Worm (Caenorhabditis elegans) whole organism, young adult: ENCODE measurements around the gene fipr-17.

Source experiments
- C06A6.2 ChIP-seq: fragments of 200-800 bp; sonication (Bioruptor generic); conservative IDR thresholded peaks from 2 replicates; pipeline ENCODE4 v1.3.6; 2022; ENCODE audit warnings: missing genetic modification characterization, missing compliant biosample characterization
- F10E7.11 ChIP-seq: sonication (generic microtip); optimal IDR thresholded peaks from 2 replicates; lab custom pipeline; 2017; ENCODE audit warnings: mild to moderate bottlenecking, missing genetic modification characterization, moderate library complexity, missing compliant biosample characterization
- F22D6.2 ChIP-seq: sonication (generic microtip); optimal IDR thresholded peaks from 2 replicates; lab custom pipeline; 2016; ENCODE audit warnings: mild to moderate bottlenecking, missing genetic modification characterization, missing compliant biosample characterization
- F39B2.1 ChIP-seq: fragments of 200-800 bp; sonication (Bioruptor generic); IDR thresholded peaks from 2 replicates; pipeline ENCODE4 v1.3.6; 2022; ENCODE audit warnings: missing genetic modification reagents, missing genetic modification characterization, missing compliant biosample characterization
- Y53G8AR.9 ChIP-seq: fragments of 200-800 bp; sonication (Bioruptor generic); conservative IDR thresholded peaks from 2 replicates; pipeline ENCODE4 v1.3.6; 2022; ENCODE audit warnings: missing genetic modification reagents, missing genetic modification characterization, missing compliant biosample characterization
- akir-1 ChIP-seq: fragments of 200-800 bp; sonication (Bioruptor generic); optimal IDR thresholded peaks from 2 replicates; lab custom pipeline; 2018; ENCODE audit warnings: mild to moderate bottlenecking, missing genetic modification characterization, moderate library complexity, missing compliant biosample characterization
- aptf-3 ChIP-seq: fragments of 200-800 bp; sonication (Bioruptor generic); IDR thresholded peaks from 2 replicates; pipeline ENCODE4 v1.3.6; 2022; ENCODE audit warnings: missing genetic modification characterization, missing compliant biosample characterization
- atf-7 ChIP-seq: sonication (generic microtip); optimal IDR thresholded peaks from 2 replicates; lab custom pipeline; 2017; ENCODE audit warnings: mild to moderate bottlenecking, missing genetic modification characterization, missing compliant biosample characterization
- athp-1 ChIP-seq: sonication (generic microtip); optimal IDR thresholded peaks from 2 replicates; lab custom pipeline; 2017; ENCODE audit warnings: mild to moderate bottlenecking, missing genetic modification characterization, missing compliant biosample characterization
- attf-6 ChIP-seq: fragments of 200-800 bp; sonication (Bioruptor generic); IDR thresholded peaks from 2 replicates; pipeline ENCODE4 v1.3.6; 2022; ENCODE audit warnings: missing genetic modification reagents, missing genetic modification characterization, missing compliant biosample characterization
- ccch-3 ChIP-seq: fragments of 200-800 bp; sonication (Bioruptor generic); optimal IDR thresholded peaks from 2 replicates; lab custom pipeline; 2018; ENCODE audit warnings: mild to moderate bottlenecking, missing genetic modification characterization, missing compliant biosample characterization
- cebp-1 ChIP-seq, 2 experiments: fragments of 200-800 bp in 1 of 2; sonication (Bioruptor generic) in 1 of 2; sonication (generic microtip) in 1 of 2; IDR thresholded peaks in 1 of 2; optimal IDR thresholded peaks in 1 of 2; 2 replicates each; pipeline versions ENCODE4 v1.3.6 to Lab custom; 2017 to 2022; ENCODE audit warnings: missing compliant biosample characterization in 2 of 2, missing genetic modification characterization in 2 of 2, mild to moderate bottlenecking in 1 of 2, missing genetic modification reagents in 1 of 2, moderate library complexity in 1 of 2
- ceh-58 ChIP-seq: fragments of 200-800 bp; sonication (Bioruptor generic); IDR thresholded peaks from 2 replicates; pipeline ENCODE4 v1.3.6; 2022; ENCODE audit warnings: missing genetic modification characterization, missing compliant biosample characterization
- egl-44 ChIP-seq: fragments of 200-800 bp; sonication (Bioruptor generic); IDR thresholded peaks from 2 replicates; pipeline ENCODE4 v1.3.6; 2022; ENCODE audit warnings: missing genetic modification reagents, missing genetic modification characterization, missing compliant biosample characterization
- egrh-3 ChIP-seq: fragments of 200-800 bp; sonication (Bioruptor generic); IDR thresholded peaks from 2 replicates; pipeline ENCODE4 v1.3.6; 2022; ENCODE audit warnings: missing genetic modification reagents, missing genetic modification characterization, missing compliant biosample characterization
- fkh-3 ChIP-seq: sonication (generic microtip); optimal IDR thresholded peaks from 2 replicates; lab custom pipeline; 2016; ENCODE audit warnings: mild to moderate bottlenecking, missing genetic modification characterization, missing compliant biosample characterization
- hlh-12 ChIP-seq: sonication (generic microtip); optimal IDR thresholded peaks from 2 replicates; lab custom pipeline; 2016; ENCODE audit warnings: missing genetic modification characterization, missing compliant biosample characterization
- hlh-26 ChIP-seq: fragments of 200-800 bp; sonication (Bioruptor generic); conservative IDR thresholded peaks from 2 replicates; pipeline ENCODE4 v1.3.6; 2022; ENCODE audit warnings: missing genetic modification reagents, missing genetic modification characterization, missing compliant biosample characterization
- hsf-1 ChIP-seq: fragments of 200-800 bp; sonication (Bioruptor generic); IDR thresholded peaks from 2 replicates; pipeline ENCODE4 v1.3.6; 2022; ENCODE audit warnings: missing genetic modification reagents, missing genetic modification characterization, missing compliant biosample characterization
- lag-1 ChIP-seq: fragments of 200-800 bp; sonication (Bioruptor generic); IDR thresholded peaks from 2 replicates; pipeline ENCODE4 v1.3.6; 2022; ENCODE audit warnings: missing genetic modification reagents, missing genetic modification characterization, missing compliant biosample characterization
- let-526 ChIP-seq: fragments of 200-800 bp; sonication (Bioruptor generic); IDR thresholded peaks from 2 replicates; pipeline ENCODE4 v1.3.6; 2022; ENCODE audit warnings: missing genetic modification reagents, missing genetic modification characterization, missing compliant biosample characterization
- lin-26 ChIP-seq: fragments of 200-800 bp; sonication (Bioruptor generic); IDR thresholded peaks from 2 replicates; pipeline ENCODE4 v1.3.6; 2022; ENCODE audit warnings: missing genetic modification reagents, missing genetic modification characterization, missing compliant biosample characterization
- lin-35 ChIP-seq, 3 experiments: fragments of 150-350 bp in 2 of 3; sonication (generic microtip) in 1 of 3; optimal IDR thresholded peaks; 2 replicates each; lab custom pipeline; 2014 to 2018; ENCODE audit warnings: missing biosample characterization in 3 of 3, missing genetic modification characterization in 3 of 3, missing genetic modification reagents in 3 of 3
- madf-10 ChIP-seq: sonication (generic microtip); optimal IDR thresholded peaks from 2 replicates; lab custom pipeline; 2016; ENCODE audit warnings: mild to moderate bottlenecking, missing genetic modification characterization, missing compliant biosample characterization
- mcd-1 ChIP-seq: fragments of 200-800 bp; sonication (Bioruptor generic); IDR thresholded peaks from 2 replicates; pipeline ENCODE4 v1.3.6; 2022; ENCODE audit warnings: missing genetic modification reagents, missing genetic modification characterization, missing compliant biosample characterization
- nfya-1 ChIP-seq: sonication (generic microtip); optimal IDR thresholded peaks from 2 replicates; lab custom pipeline; 2017; ENCODE audit warnings: antibody characterized with exemption, missing compliant biosample characterization, missing genetic modification characterization, borderline replicate concordance; ENCODE audit not compliant: insufficient read depth
- nhr-120 ChIP-seq: fragments of 200-800 bp; sonication (Bioruptor generic); IDR thresholded peaks from 2 replicates; pipeline ENCODE4 v1.3.6; 2022; ENCODE audit warnings: missing genetic modification characterization, missing compliant biosample characterization
- nhr-80 ChIP-seq: sonication (generic microtip); optimal IDR thresholded peaks from 2 replicates; lab custom pipeline; 2016; ENCODE audit warnings: missing genetic modification characterization, missing compliant biosample characterization
- pbrm-1 ChIP-seq: fragments of 200-800 bp; sonication (Bioruptor generic); IDR thresholded peaks from 2 replicates; pipeline ENCODE4 v1.3.6; 2022; ENCODE audit warnings: missing genetic modification reagents, missing genetic modification characterization, missing compliant biosample characterization
- rcor-1 ChIP-seq: fragments of 200-800 bp; sonication (Bioruptor generic); IDR thresholded peaks from 2 replicates; pipeline ENCODE4 v1.3.6; 2022; ENCODE audit warnings: missing genetic modification reagents, missing genetic modification characterization, missing compliant biosample characterization
- repo-1 ChIP-seq: sonication (generic microtip); optimal IDR thresholded peaks from 2 replicates; lab custom pipeline; 2017; ENCODE audit warnings: mild to moderate bottlenecking, missing genetic modification characterization, missing compliant biosample characterization
- sea-2 ChIP-seq: fragments of 200-800 bp; sonication (Bioruptor generic); IDR thresholded peaks from 2 replicates; pipeline ENCODE4 v1.3.6; 2022; ENCODE audit warnings: missing genetic modification characterization, missing compliant biosample characterization
- snpc-1.3 ChIP-seq: sonication (generic microtip); optimal IDR thresholded peaks from 2 replicates; lab custom pipeline; 2017; ENCODE audit warnings: missing genetic modification characterization, mild to moderate bottlenecking, missing compliant biosample characterization, antibody characterized with exemption, moderate library complexity, missing genotype, missing genetic modification reagents; ENCODE audit not compliant: insufficient read depth
- snpc-4 ChIP-seq, 5 experiments: fragments of 150-350 bp in 1 of 5; sonication (generic microtip) in 4 of 5; optimal IDR thresholded peaks; 2 replicates each; lab custom pipeline; 2014 to 2018; ENCODE audit warnings: missing genetic modification characterization in 5 of 5, missing biosample characterization in 3 of 5, antibody characterized with exemption in 2 of 5, mild to moderate bottlenecking in 2 of 5, missing compliant biosample characterization in 2 of 5, missing genotype in 2 of 5, moderate library complexity in 2 of 5, missing genetic modification reagents in 1 of 5
- somi-1 ChIP-seq: fragments of 200-800 bp; sonication (Bioruptor generic); optimal IDR thresholded peaks from 2 replicates; lab custom pipeline; 2018; ENCODE audit warnings: mild to moderate bottlenecking, missing genetic modification characterization, missing compliant biosample characterization
- sptf-2 ChIP-seq: fragments of 200-800 bp; sonication (Bioruptor generic); optimal IDR thresholded peaks from 2 replicates; lab custom pipeline; 2018; ENCODE audit warnings: mild to moderate bottlenecking, missing genetic modification characterization, missing compliant biosample characterization
- ztf-22 ChIP-seq: fragments of 200-800 bp; sonication (Bioruptor generic); optimal IDR thresholded peaks from 2 replicates; lab custom pipeline; 2018; ENCODE audit warnings: mild to moderate bottlenecking, missing genetic modification characterization, moderate library complexity, missing compliant biosample characterization
- ztf-3 ChIP-seq: fragments of 200-800 bp; sonication (Bioruptor generic); optimal IDR thresholded peaks from 2 replicates; lab custom pipeline; 2018; ENCODE audit warnings: mild to moderate bottlenecking, missing genetic modification characterization, missing compliant biosample characterization

fipr-17 gene

DNA sequence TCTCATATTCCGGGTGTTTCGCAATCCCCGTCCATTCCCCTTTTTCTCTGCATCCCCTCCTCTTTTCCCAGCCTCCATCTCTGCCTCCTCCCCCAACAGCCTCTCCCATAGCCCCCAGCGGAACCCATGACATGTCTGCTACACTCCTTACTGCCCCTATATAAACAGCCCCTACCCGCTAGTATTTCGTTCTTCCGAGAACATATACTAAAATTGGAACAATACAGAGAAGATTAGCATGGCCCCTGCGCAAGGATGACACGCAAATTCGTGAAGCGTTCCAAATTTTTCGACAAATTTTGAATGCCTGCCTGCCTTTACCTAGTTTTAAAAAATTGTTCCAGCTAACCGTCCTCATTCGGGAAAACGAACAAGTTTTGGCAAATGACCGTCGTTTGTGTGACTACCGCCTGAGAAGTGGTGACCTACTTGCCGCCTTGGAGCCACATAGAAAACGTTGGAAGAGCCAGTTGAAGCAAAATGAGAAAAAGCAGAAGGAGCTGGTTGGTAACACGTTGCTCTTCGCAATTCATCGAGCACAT is 17.8 kb downstream of the fipr-17 start (continued):
- TF ChIP-seq attf-6, result peak; percentile 82
- TF ChIP-seq lag-1 (GFP tag; lab: Robert Waterston, UW), result peak; percentile 88
- TF ChIP-seq C06A6.2, result peak; percentile 92
- TF ChIP-seq F39B2.1, result peak; percentile 84

DNA sequence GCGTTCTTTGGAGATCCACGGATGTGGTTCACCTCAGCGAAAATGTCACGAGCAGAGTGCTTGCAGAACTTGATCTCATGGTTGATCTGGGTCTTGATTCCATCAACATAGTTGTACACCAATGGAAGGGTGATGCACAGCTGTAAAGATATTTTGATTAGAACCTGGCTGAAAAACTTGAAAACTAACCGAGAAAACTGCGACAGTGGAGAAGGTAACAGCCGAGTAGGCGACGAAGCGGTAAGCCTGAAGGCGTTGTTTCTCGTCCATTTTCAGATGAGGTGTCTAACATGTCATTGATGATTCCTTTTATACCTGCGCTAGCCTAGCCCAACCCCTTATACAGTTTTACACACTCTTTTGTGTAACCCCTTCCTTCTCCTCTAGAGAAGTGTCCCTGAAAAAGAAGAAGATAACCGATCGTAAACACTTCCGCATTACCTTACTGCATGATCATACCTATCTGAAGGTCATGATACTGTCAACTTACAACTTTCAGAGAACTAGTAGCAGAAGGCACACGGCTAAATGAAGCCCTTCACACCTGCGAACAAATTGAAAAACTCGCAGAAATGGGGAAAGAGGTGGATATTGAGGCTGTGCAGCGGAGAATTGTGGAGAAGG is 19.7 kb downstream of the fipr-17 start, which contains the start of gene col-94:
Gene col-94 (minus strand): TSS at position 313 of the 624 bp plus-strand sequence.
- TF ChIP-seq snpc-4 (GFP tag; optimal IDR thresholded peaks at IDR 0.05; lab: Kevin White, UChicago), result no peak
- TF ChIP-seq snpc-4 (tag; optimal IDR thresholded peaks at IDR 0.05; lab: Kevin White, UChicago), result peak in 1 of 4 experiments; percentile 11
- TF ChIP-seq ccch-3 (GFP tag; lab: Kevin White, UChicago), result no peak

DNA sequence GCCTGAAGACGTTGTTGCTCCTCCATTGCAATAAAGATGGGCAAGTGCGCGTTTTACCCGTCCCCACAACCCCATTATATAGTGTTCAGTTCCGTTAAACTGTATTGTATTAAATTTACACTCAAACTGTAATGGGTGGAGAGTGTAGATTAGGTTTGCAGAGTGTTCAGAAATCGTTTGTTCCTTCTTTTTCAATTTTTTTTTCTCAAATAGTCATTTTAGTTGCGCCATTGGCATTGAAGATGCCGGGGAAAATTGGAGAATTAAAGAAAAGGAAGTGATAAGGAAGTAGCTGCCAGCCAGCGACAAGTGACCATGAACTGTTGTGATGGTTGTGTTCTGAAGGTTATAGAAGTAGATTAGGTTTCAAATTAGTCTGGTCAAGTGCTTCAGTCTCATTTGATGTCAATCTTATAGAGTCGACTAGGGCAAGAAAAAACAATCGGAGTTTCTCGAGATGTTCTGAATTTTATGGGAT is 21.8 kb downstream of the fipr-17 start, which contains the start of gene col-93:
Gene col-93 (minus strand): TSS at position 51 of the 478 bp plus-strand sequence.
- TF ChIP-seq egrh-3 (GFP tag; lab: Robert Waterston, UW) (no peak), nhr-80 (no peak), ceh-58 (no peak), ztf-3 (GFP tag; lab: Kevin White, UChicago) (no peak), hlh-12 (tag; lab: Kevin White, UChicago) (no peak), madf-10 (tag; lab: Kevin White, UChicago) (no peak), mcd-1 (GFP tag; lab: Robert Waterston, UW) (no peak), athp-1 (tag; lab: Kevin White, UChicago) (no peak), repo-1 (tag; lab: Kevin White, UChicago) (no peak), sptf-2 (no peak), somi-1 (GFP tag; lab: Kevin White, UChicago) (no peak), atf-7 (tag; lab: Kevin White, UChicago) (no peak), hsf-1 (GFP tag; lab: Robert Waterston, UW) (no peak), sea-2 (GFP tag; lab: Robert Waterston, UW) (no peak), let-526 (no peak), aptf-3 (no peak)

DNA sequence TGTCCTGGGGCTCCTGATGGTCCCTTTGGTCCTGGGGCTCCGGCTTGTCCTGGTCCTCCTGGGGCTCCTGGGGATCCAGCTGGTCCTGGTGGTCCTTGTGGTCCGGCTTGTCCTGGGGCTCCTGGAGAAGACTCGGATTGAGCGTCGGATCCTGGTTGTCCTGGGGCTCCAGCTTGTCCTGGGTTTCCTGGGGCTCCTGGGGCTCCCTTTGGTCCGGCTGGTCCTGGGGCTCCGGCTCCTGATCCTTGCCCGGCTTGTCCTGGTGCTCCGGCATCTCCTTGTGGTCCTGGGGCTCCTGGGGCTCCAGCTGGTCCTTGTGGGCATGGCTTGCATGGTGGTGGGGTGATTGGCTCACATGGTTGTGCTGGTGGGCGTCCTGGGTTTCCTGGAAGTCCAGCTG is 22.7 kb downstream of the fipr-17 start:
- peak; percentile 38; the same call in 1 of the 2 replicates for TF ChIP-seq lin-26 (GFP tag; lab: Robert Waterston, UW)
- TF ChIP-seq mcd-1 (GFP tag; lab: Robert Waterston, UW), result peak; percentile 38; the same call in 1 of the 2 replicates
- TF ChIP-seq nhr-120 (GFP tag; lab: Robert Waterston, UW), result 0 out of 2 replicates have a peak, but pooled peaks have one; percentile 26
- peak; percentile 97 for TF ChIP-seq egrh-3 (GFP tag; lab: Robert Waterston, UW)

DNA sequence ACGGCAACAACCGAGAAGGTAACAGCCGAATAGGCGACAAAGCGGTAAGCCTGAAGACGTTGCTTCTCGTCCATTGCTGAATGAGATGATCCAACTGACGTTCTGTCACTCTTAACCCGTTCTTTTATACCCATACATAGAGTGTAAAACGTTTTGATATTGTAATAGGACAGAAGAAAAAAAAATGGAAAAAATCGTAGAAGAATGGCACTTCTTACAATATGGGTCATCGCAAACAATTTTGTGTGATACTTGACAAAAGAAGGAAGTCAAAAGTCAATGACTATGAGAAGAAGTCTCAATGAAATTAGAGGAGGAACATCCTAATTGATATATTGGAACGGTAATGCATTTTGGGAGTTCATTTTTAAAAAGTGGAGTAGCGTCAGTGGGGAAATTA is 24.2 kb downstream of the fipr-17 start, which contains the start of gene col-92:
Gene col-92 (minus strand): TSS at position 101 of the 400 bp plus-strand sequence.
- no peak for TF ChIP-seq egl-44 (GFP tag; lab: Robert Waterston, UW)
- TF ChIP-seq nfya-1 (tag; lab: Kevin White, UChicago), result no peak
- no peak for TF ChIP-seq F10E7.11 (tag; lab: Kevin White, UChicago)
- no peak for TF ChIP-seq snpc-1.3 (tag; lab: Kevin White, UChicago)
- no peak for TF ChIP-seq fkh-3 (tag; lab: Kevin White, UChicago)
- TF ChIP-seq pbrm-1, result no peak
- no peak for TF ChIP-seq akir-1 (GFP tag; lab: Kevin White, UChicago)
- no peak for TF ChIP-seq repo-1 (tag; lab: Kevin White, UChicago)
- no peak for TF ChIP-seq ztf-22 (GFP tag; lab: Kevin White, UChicago)
- no peak for TF ChIP-seq hlh-26 (GFP tag; lab: Robert Waterston, UW)
- no peak for TF ChIP-seq lin-35 (GFP tag; optimal IDR thresholded peaks at IDR 0.05; lab: Kevin White, UChicago)
- TF ChIP-seq rcor-1 (GFP tag; lab: Robert Waterston, UW), result no peak
- no peak for TF ChIP-seq cebp-1 (GFP tag; IDR thresholded peaks at IDR 0.05; lab: Robert Waterston, UW)
- no peak for TF ChIP-seq cebp-1 (tag; optimal IDR thresholded peaks at IDR 0.05; lab: Kevin White, UChicago)
- no peak for TF ChIP-seq hsf-1 (GFP tag; lab: Robert Waterston, UW)
- TF ChIP-seq C06A6.2, result no peak
- TF ChIP-seq F22D6.2, result no peak
- no peak for TF ChIP-seq Y53G8AR.9 (GFP tag; lab: Robert Waterston, UW)
